Worm (Caenorhabditis elegans) whole organism, mixed stage, embryonic: ENCODE results near the gene C25F9.2.
A peak's percentile ranks its signal among the peaks of the same experiment; 100 is the strongest.

Experiments used
- bed-3 ChIP-seq: fragments of 200-800 bp; sonication (Bioruptor generic); optimal IDR thresholded peaks from 3 replicates; lab custom pipeline; 2018; ENCODE audit warnings: mild to moderate bottlenecking, missing genetic modification characterization, moderate library complexity, missing compliant biosample characterization
- ceh-39 ChIP-seq: fragments of 150-350 bp; optimal IDR thresholded peaks from 2 replicates; lab custom pipeline; 2014; ENCODE audit warnings: missing biosample characterization, missing genetic modification characterization
- ceh-83 ChIP-seq: fragments of 200-800 bp; sonication (Bioruptor generic); optimal IDR thresholded peaks from 2 replicates; lab custom pipeline; 2018; ENCODE audit warnings: mild to moderate bottlenecking, missing genetic modification characterization, missing compliant biosample characterization
- cnd-1 ChIP-seq: fragments of 200-800 bp; sonication (Bioruptor generic); optimal IDR thresholded peaks from 2 replicates; lab custom pipeline; 2018; ENCODE audit warnings: mild to moderate bottlenecking, missing genetic modification characterization, missing compliant biosample characterization
- drap-1 ChIP-seq: fragments of 200-800 bp; sonication (Bioruptor generic); optimal IDR thresholded peaks from 3 replicates; lab custom pipeline; 2018; ENCODE audit warnings: mild to moderate bottlenecking, missing genetic modification characterization, missing compliant biosample characterization
- elt-1 ChIP-seq: sonication (generic microtip); optimal IDR thresholded peaks from 2 replicates; lab custom pipeline; 2017; ENCODE audit warnings: missing genetic modification characterization, mild to moderate bottlenecking, missing compliant biosample characterization, antibody characterized with exemption, moderate library complexity, borderline replicate concordance; ENCODE audit not compliant: insufficient read depth
- flh-1 ChIP-seq: fragments of 200-800 bp; sonication (Bioruptor generic); optimal IDR thresholded peaks from 2 replicates; lab custom pipeline; 2018; ENCODE audit warnings: mild to moderate bottlenecking, missing genetic modification characterization, moderate library complexity, missing compliant biosample characterization
- ham-2 ChIP-seq: fragments of 200-800 bp; sonication (Bioruptor generic); optimal IDR thresholded peaks from 2 replicates; lab custom pipeline; 2018; ENCODE audit warnings: mild to moderate bottlenecking, missing genetic modification characterization, missing compliant biosample characterization
- hlh-1 ChIP-seq: fragments of 150-350 bp; optimal IDR thresholded peaks from 2 replicates; lab custom pipeline; 2014; ENCODE audit warnings: missing biosample characterization, missing genetic modification reagents, missing genetic modification characterization
- lin-32 ChIP-seq: fragments of 200-800 bp; sonication (Bioruptor generic); optimal IDR thresholded peaks from 2 replicates; lab custom pipeline; 2018; ENCODE audit warnings: mild to moderate bottlenecking, missing genetic modification characterization, missing compliant biosample characterization
- lsy-2 ChIP-seq: fragments of 150-350 bp; optimal IDR thresholded peaks from 2 replicates; lab custom pipeline; 2014; ENCODE audit warnings: missing biosample characterization, missing genetic modification characterization
- mab-5 ChIP-seq: fragments of 150-350 bp; optimal IDR thresholded peaks from 2 replicates; lab custom pipeline; 2014; ENCODE audit warnings: missing biosample characterization, missing genetic modification characterization
- mep-1 ChIP-seq: fragments of 150-350 bp; optimal IDR thresholded peaks from 2 replicates; lab custom pipeline; 2017; ENCODE audit warnings: missing biosample characterization, missing genetic modification reagents, missing genetic modification characterization, inconsistent platforms
- mls-2 ChIP-seq: sonication (generic microtip); optimal IDR thresholded peaks from 2 replicates; lab custom pipeline; 2016; ENCODE audit warnings: mild to moderate bottlenecking, missing genetic modification characterization, moderate library complexity, missing compliant biosample characterization
- nhr-2 ChIP-seq: fragments of 150-350 bp; optimal IDR thresholded peaks from 2 replicates; lab custom pipeline; 2014; ENCODE audit warnings: missing biosample characterization, missing genetic modification characterization
- nhr-28 ChIP-seq: fragments of 150-350 bp; optimal IDR thresholded peaks from 2 replicates; lab custom pipeline; 2014; ENCODE audit warnings: missing biosample characterization, missing genetic modification characterization
- nhr-76 ChIP-seq: sonication (generic microtip); optimal IDR thresholded peaks from 2 replicates; lab custom pipeline; 2017; ENCODE audit warnings: missing biosample characterization, missing genetic modification characterization
- pha-4 ChIP-seq: fragments of 150-350 bp; optimal IDR thresholded peaks from 2 replicates; lab custom pipeline; 2018; ENCODE audit warnings: missing biosample characterization, missing genetic modification reagents, missing genetic modification characterization
- sem-2 ChIP-seq: fragments of 200-800 bp; sonication (Bioruptor generic); optimal IDR thresholded peaks from 2 replicates; lab custom pipeline; 2018; ENCODE audit warnings: mild to moderate bottlenecking, missing genetic modification characterization, missing compliant biosample characterization
- snpc-4 ChIP-seq: fragments of 150-350 bp; optimal IDR thresholded peaks from 2 replicates; lab custom pipeline; 2014; ENCODE audit warnings: missing biosample characterization, missing genetic modification characterization
- sptf-1 ChIP-seq: sonication (generic microtip); optimal IDR thresholded peaks from 2 replicates; lab custom pipeline; 2017; ENCODE audit warnings: mild to moderate bottlenecking, missing genetic modification characterization, moderate library complexity, missing compliant biosample characterization
- unc-120 ChIP-seq: sonication (generic microtip); optimal IDR thresholded peaks from 2 replicates; lab custom pipeline; 2017; ENCODE audit warnings: missing genetic modification characterization, missing compliant biosample characterization; ENCODE audit not compliant: poor library complexity, severe bottlenecking
- unc-39 ChIP-seq: fragments of 150-350 bp; optimal IDR thresholded peaks from 2 replicates; lab custom pipeline; 2014; ENCODE audit warnings: missing biosample characterization, missing genetic modification characterization
- unc-62 ChIP-seq: fragments of 150-350 bp; optimal IDR thresholded peaks from 2 replicates; lab custom pipeline; 2014; ENCODE audit warnings: missing biosample characterization, missing genetic modification reagents, missing genetic modification characterization
- ztf-11 ChIP-seq: fragments of 150-350 bp; optimal IDR thresholded peaks from 2 replicates; lab custom pipeline; 2014; ENCODE audit warnings: missing biosample characterization, missing genetic modification characterization

C25F9.2 gene

DNA sequence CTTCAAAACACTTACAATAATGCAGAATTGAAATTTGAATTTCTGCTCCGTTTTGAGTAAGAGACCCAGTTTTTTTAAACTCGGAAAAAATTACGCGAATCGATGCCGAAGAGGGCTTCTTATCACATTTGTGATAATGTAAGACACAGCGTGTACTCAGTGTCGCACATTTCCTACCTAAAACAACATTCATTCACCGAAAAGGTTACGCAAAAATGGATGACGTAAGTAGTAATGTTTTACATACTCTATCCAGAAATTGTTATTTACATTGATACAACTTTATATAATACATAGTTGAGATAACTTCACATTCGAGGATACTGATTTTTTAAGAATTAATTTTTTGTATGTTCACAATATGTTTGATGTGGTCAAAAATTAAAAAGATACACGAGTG lies 4.8 kb upstream of the C25F9.2 start, which contains the start of the genes C25F9.4 and C25F9.9:
TSS of gene C25F9.4 (minus strand) at position 101 of the 400 bp plus-strand sequence.
TSS of gene C25F9.9 (plus strand) at position 137 of the 400 bp plus-strand sequence.
- TF ChIP-seq nhr-2 (tag; lab: Kevin White, UChicago) (no peak), mep-1 (no peak)

DNA sequence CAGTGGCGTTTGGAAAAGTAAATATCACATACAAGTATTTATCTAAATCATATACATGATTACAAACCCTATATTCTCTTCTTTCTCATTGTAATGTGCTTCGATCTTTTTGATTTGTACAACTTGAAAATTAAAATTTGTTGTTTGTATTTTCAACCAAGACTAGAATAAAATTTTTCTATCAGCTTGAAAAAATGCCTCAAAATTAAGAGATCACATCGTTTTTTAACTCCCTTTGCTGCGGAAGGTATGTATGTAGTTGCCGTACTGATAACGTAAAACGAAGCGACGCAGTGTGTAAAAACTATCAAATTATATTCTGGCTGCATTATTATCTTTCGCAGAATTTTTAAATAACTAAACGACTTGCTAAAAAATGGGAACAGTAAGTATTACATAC lies 3.4 kb upstream of the C25F9.2 start, which contains the start of gene C25F9.15:
TSS of gene C25F9.15 (plus strand) at position 301 of the 400 bp plus-strand sequence.
- TF ChIP-seq lin-32 (GFP tag; lab: Kevin White, UChicago) (no peak), hlh-1 (tag; lab: Kevin White, UChicago) (no peak), mls-2 (tag; lab: Kevin White, UChicago) (no peak), nhr-76 (tag; lab: Kevin White, UChicago) (no peak), drap-1 (no peak), ceh-83 (GFP tag; lab: Kevin White, UChicago) (no peak), nhr-28 (tag; lab: Kevin White, UChicago) (no peak), snpc-4 (tag; lab: Kevin White, UChicago) (no peak), cnd-1 (tag; lab: Kevin White, UChicago) (no peak)
- TF ChIP-seq, all 35 proteins: peak for 0

DNA sequence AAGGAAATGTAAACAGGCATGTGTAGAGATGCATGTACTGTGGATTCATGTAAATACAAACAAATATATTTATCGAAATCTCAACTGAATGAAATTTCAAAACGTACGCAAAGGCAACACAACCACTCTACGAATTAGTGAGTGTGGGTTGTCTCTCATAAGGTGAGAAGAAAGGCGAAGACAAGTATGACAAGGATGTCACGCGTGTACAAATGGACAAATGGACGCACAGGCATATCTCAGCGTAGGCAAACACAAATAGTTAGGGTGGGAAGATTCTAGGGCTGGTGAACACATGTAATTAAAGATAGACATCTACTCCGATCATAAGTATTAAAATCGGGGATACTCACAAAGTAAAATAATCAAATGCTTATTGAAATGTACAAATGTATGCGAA lies 6.8 kb downstream of the C25F9.2 start:
- TF ChIP-seq lin-32 (GFP tag; lab: Kevin White, UChicago) (no peak), drap-1 (no peak)

ce11 chrV:19428936-19429335 lies 7.7 kb downstream of the C25F9.2 start:
- no peak for TF ChIP-seq unc-62 (GFP tag; lab: Kevin White, UChicago)
- peak; percentile 71 for TF ChIP-seq ham-2 (GFP tag; lab: Kevin White, UChicago)
- peak; percentile 60 for TF ChIP-seq elt-1 (tag; lab: Kevin White, UChicago)
- TF ChIP-seq ceh-39 (tag; lab: Kevin White, UChicago): no peak

- TF ChIP-seq ham-2 (GFP tag; lab: Kevin White, UChicago): peak; percentile 94
- TF ChIP-seq snpc-4 (tag; lab: Kevin White, UChicago): no peak
- no peak for TF ChIP-seq ztf-11 (tag; lab: Kevin White, UChicago)
- TF ChIP-seq nhr-2 (tag; lab: Kevin White, UChicago): no peak
- TF ChIP-seq elt-1 (tag; lab: Kevin White, UChicago): peak; percentile 98
Measured at ce11 chrV:19429605-19430004, 8.3 kb downstream of the C25F9.2 start.

DNA sequence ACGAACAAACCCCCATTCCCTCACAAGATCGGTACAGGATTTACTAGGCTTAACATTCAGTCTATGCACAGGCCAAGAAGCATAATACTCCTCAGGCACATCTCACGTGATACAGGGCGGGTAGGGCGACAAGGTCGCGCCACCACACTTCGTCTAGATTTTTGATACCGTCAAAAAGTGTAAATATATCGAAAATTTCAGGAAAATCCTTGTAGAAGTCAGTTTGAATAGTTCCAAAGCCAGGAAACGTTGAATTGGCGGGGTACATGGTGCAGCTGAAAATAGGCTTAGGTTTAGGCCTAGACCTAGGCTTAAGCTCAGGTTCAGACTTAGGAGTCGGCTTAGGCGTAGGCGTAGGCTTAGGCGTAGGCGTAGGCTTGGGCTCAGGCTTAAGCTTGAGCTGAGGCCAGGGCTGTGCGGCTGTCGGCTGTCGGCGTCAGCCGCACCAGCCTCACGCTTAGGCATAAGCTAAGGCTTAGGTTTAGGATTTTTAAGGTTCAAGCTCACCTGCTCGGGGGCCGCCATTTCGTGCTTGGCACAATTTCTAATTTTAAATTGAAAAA lies 9.2 kb downstream of the C25F9.2 start:
- no peak for TF ChIP-seq mab-5 (tag; lab: Kevin White, UChicago)
- TF ChIP-seq flh-1 (GFP tag; lab: Kevin White, UChicago): no peak
- no peak for TF ChIP-seq unc-39 (tag; lab: Kevin White, UChicago)
- TF ChIP-seq sem-2 (GFP tag; lab: Kevin White, UChicago): peak; percentile 25
- TF ChIP-seq sptf-1 (tag; lab: Kevin White, UChicago): peak; percentile 72
- TF ChIP-seq drap-1: peak; percentile 50
- TF ChIP-seq mls-2 (tag; lab: Kevin White, UChicago): no peak
- peak; percentile 65 for TF ChIP-seq ham-2 (GFP tag; lab: Kevin White, UChicago)

- TF ChIP-seq bed-3 (GFP tag; lab: Kevin White, UChicago) (no peak), elt-1 (tag; lab: Kevin White, UChicago) (no peak), unc-120 (tag; lab: Kevin White, UChicago) (no peak), pha-4 (tag; lab: Kevin White, UChicago) (no peak), lsy-2 (tag; lab: Kevin White, UChicago) (no peak), mab-5 (tag; lab: Kevin White, UChicago) (no peak), sptf-1 (tag; lab: Kevin White, UChicago) (no peak), ham-2 (GFP tag; lab: Kevin White, UChicago) (no peak), ceh-83 (GFP tag; lab: Kevin White, UChicago) (no peak)
Measured at ce11 chrV:19431036-19431435, 9.8 kb downstream of the C25F9.2 start, which contains the start of gene srw-85. srw-85 (minus strand) TSS chrV:19431136.
